Fruit fly (Drosophila melanogaster): ENCODE measurements around the gene CG14609.

DNA sequence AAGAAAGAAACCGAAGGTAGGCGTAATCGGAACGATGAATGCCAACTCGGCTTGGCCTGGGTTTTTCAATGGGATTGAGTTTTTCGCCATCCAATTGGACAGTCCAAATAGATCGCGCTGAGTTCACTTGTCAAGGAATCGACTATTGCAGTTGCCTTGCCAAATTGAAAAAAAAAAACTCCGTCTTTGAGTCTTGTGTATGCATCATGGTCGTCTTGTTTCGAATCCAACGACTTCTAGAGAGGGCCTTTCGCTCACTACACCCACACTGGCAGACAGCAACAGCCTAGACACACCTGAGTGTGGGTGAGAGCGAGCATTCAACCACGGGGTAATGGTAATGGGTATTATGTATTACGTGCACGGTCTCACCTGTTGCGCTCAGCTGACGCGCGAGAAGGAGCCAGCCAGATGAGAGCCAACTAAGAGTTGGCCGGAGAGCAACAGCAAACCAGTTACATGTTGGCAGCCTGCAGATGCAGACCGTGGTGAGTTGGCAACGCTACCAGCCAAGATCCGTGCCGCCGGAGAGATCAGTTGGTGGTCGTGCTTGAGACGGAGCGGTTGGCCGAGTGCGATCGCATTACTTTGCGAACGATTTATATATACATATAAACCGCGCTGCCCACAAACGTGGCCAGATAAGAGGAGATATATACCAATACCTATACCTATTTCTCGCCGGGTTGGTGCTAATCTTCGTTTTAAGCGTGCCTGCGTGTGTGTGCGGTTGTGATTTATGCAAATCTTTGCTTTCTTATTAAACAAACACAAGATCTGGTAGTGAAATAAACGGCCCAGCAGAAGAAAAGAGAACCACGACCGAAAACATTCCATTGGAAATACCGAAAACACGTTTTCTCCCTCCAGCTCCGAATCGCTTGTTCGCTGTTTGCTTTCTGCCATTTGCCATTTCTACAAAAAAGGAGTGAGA is 38.1 kb upstream of the CG14609 start, which contains the start of gene sas:
- TF ChIP-seq CG17806 (tag; optimal IDR thresholded peaks at IDR 0.05) (no peak), Pif1A (GFP tag; optimal IDR thresholded peaks at IDR 0.05) (no peak), Ets98B (GFP tag; IDR thresholded peaks at IDR 0.05) (peak; percentile 17; the same call in 1 of the 2 replicates), CG12605 (GFP tag; IDR thresholded peaks at IDR 0.05) (peak; percentile 46; the same call in 1 of the 2 replicates), rn (GFP tag; IDR thresholded peaks at IDR 0.05) (no peak)
